Fruit fly (Drosophila melanogaster): ENCODE measurements around the gene CG15534.

The CG15534 gene

dm6 chr3R:30467062-30467461 lies 35.2 kb downstream of the CG15534 start:
- TF ChIP-seq svp (GFP tag) (peak; percentile 20), Hr38 (GFP tag; optimal IDR thresholded peaks at IDR 0.05) (no peak), Smox (GFP tag; optimal IDR thresholded peaks at IDR 0.05) (no peak), Ets96B (tag; optimal IDR thresholded peaks at IDR 0.05) (no peak), Hr4 (GFP tag; optimal IDR thresholded peaks at IDR 0.05) (no peak), CG3919 (GFP tag; optimal IDR thresholded peaks at IDR 0.05) (no peak)

- TF ChIP-seq Hr39 (GFP tag; optimal IDR thresholded peaks at IDR 0.05) = no peak
- no peak for TF ChIP-seq vri (GFP tag; optimal IDR thresholded peaks at IDR 0.05)
- no peak for TF ChIP-seq acj6 (GFP tag; optimal IDR thresholded peaks at IDR 0.05)
- no peak for TF ChIP-seq Gug (GFP tag; IDR thresholded peaks at IDR 0.05)
- no peak for TF ChIP-seq CG1621 (tag; optimal IDR thresholded peaks at IDR 0.05)
- no peak for TF ChIP-seq CG6808 (GFP tag; optimal IDR thresholded peaks at IDR 0.05)
- TF ChIP-seq Sox15 (GFP tag; optimal IDR thresholded peaks at IDR 0.05) = no peak
- no peak for TF ChIP-seq Eip93F (GFP tag; optimal IDR thresholded peaks at IDR 0.05)
- TF ChIP-seq CG32006 (GFP tag; optimal IDR thresholded peaks at IDR 0.05) = no peak
- TF ChIP-seq CG9139 (GFP tag; optimal IDR thresholded peaks at IDR 0.05) = no peak
- TF ChIP-seq CG15336 (GFP tag; IDR thresholded peaks at IDR 0.05) = no peak
- no peak for TF ChIP-seq CG11762 (GFP tag; optimal IDR thresholded peaks at IDR 0.05; ENCODE audit: insufficient read depth)
- TF ChIP-seq Hr38 (GFP tag; optimal IDR thresholded peaks at IDR 0.05) = no peak
Measured at dm6 chr3R:30470690-30471089, 38.8 kb downstream of the CG15534 start.

- TF ChIP-seq cyc (GFP tag; optimal IDR thresholded peaks at IDR 0.05) = no peak
- no peak for TF ChIP-seq CG16779 (tag; optimal IDR thresholded peaks at IDR 0.05)
- no peak for TF ChIP-seq CG8319 (GFP tag; optimal IDR thresholded peaks at IDR 0.05)
- TF ChIP-seq CG4318 (GFP tag; optimal IDR thresholded peaks at IDR 0.05) = no peak
- TF ChIP-seq pdm3 (GFP tag; optimal IDR thresholded peaks at IDR 0.05) = no peak
- no peak for TF ChIP-seq topi (GFP tag; optimal IDR thresholded peaks at IDR 0.05)
- TF ChIP-seq Sox14 (GFP tag; optimal IDR thresholded peaks at IDR 0.05) = no peak
- TF ChIP-seq net (GFP tag; optimal IDR thresholded peaks at IDR 0.05) = no peak
- no peak for TF ChIP-seq achi (GFP tag; optimal IDR thresholded peaks at IDR 0.05)
Measured at dm6 chr3R:30472331-30472730, 40.5 kb downstream of the CG15534 start.

dm6 chr3R:30474667-30475213 lies 42.9 kb downstream of the CG15534 start:
- TF ChIP-seq ss (GFP tag; optimal IDR thresholded peaks at IDR 0.05) = peak in 1 of 2 experiments; percentile 64
- no peak for TF ChIP-seq Lpt (GFP tag; optimal IDR thresholded peaks at IDR 0.05)
- no peak for TF ChIP-seq Hr38 (GFP tag; optimal IDR thresholded peaks at IDR 0.05)
- TF ChIP-seq OdsH (GFP tag; optimal IDR thresholded peaks at IDR 0.05) = no peak

dm6 chr3R:30475910-30476309 lies 44.0 kb downstream of the CG15534 start:
- TF ChIP-seq CG16779 (tag; optimal IDR thresholded peaks at IDR 0.05) (no peak), CG8319 (GFP tag; optimal IDR thresholded peaks at IDR 0.05) (no peak), ss (GFP tag; optimal IDR thresholded peaks at IDR 0.05) (no peak), CG11762 (GFP tag; optimal IDR thresholded peaks at IDR 0.05; ENCODE audit: insufficient read depth) (no peak), CG34406 (GFP tag; optimal IDR thresholded peaks at IDR 0.05) (no peak), esn (GFP tag; optimal IDR thresholded peaks at IDR 0.05) (peak; percentile 18), Met (GFP tag; optimal IDR thresholded peaks at IDR 0.05) (no peak), cyc (GFP tag; optimal IDR thresholded peaks at IDR 0.05) (no peak), dsx (GFP tag; optimal IDR thresholded peaks at IDR 0.05; ENCODE audit: poor library complexity, severe bottlenecking) (no peak), acj6 (GFP tag; optimal IDR thresholded peaks at IDR 0.05) (no peak), Eip78C (GFP tag) (peak; percentile 50), dac (GFP tag; optimal IDR thresholded peaks at IDR 0.05) (no peak), Smox (GFP tag; optimal IDR thresholded peaks at IDR 0.05) (no peak), fd85E (GFP tag; optimal IDR thresholded peaks at IDR 0.05) (no peak), CG4318 (GFP tag; optimal IDR thresholded peaks at IDR 0.05) (no peak)
